Worm (Caenorhabditis elegans) whole organism, L3 larva: ENCODE data around the gene R02F2.9.

Experiments
- ama-1 ChIP-seq: fragments of 150-350 bp; optimal IDR thresholded peaks from 2 replicates; lab custom pipeline; 2018
- jun-1 ChIP-seq: fragments of 150-350 bp; optimal IDR thresholded peaks from 2 replicates; lab custom pipeline; 2014; ENCODE audit warnings: missing biosample characterization, missing genetic modification reagents, missing genetic modification characterization
- lin-15B ChIP-seq: fragments of 150-350 bp; optimal IDR thresholded peaks from 2 replicates; lab custom pipeline; 2014; ENCODE audit warnings: missing biosample characterization, missing genetic modification characterization
- lsy-12 ChIP-seq: sonication (generic microtip); optimal IDR thresholded peaks from 2 replicates; lab custom pipeline; 2016; ENCODE audit warnings: mild to moderate bottlenecking, missing genetic modification characterization, missing compliant biosample characterization
- mdl-1 ChIP-seq: fragments of 150-350 bp; optimal IDR thresholded peaks from 2 replicates; lab custom pipeline; 2014; ENCODE audit warnings: missing biosample characterization, missing genetic modification characterization
- pha-4 ChIP-seq: fragments of 150-350 bp; optimal IDR thresholded peaks from 2 replicates; lab custom pipeline; 2014; ENCODE audit warnings: missing biosample characterization, missing genetic modification reagents, missing genetic modification characterization
- pqm-1 ChIP-seq: fragments of 150-350 bp; optimal IDR thresholded peaks from 2 replicates; lab custom pipeline; 2017; ENCODE audit warnings: missing biosample characterization, missing genetic modification characterization, inconsistent platforms
- sea-2 ChIP-seq: fragments of 150-350 bp; sonication (generic microtip); optimal IDR thresholded peaks from 4 replicates; lab custom pipeline; 2014; ENCODE audit warnings: missing biosample characterization, missing genetic modification reagents, missing genetic modification characterization
- snpc-4 ChIP-seq: fragments of 150-350 bp; optimal IDR thresholded peaks from 2 replicates; lab custom pipeline; 2014; ENCODE audit warnings: missing biosample characterization, missing genetic modification characterization
- tbx-2 ChIP-seq: sonication (generic microtip); optimal IDR thresholded peaks from 2 replicates; lab custom pipeline; 2016; ENCODE audit warnings: mild to moderate bottlenecking, missing genetic modification characterization, missing compliant biosample characterization

DNA sequence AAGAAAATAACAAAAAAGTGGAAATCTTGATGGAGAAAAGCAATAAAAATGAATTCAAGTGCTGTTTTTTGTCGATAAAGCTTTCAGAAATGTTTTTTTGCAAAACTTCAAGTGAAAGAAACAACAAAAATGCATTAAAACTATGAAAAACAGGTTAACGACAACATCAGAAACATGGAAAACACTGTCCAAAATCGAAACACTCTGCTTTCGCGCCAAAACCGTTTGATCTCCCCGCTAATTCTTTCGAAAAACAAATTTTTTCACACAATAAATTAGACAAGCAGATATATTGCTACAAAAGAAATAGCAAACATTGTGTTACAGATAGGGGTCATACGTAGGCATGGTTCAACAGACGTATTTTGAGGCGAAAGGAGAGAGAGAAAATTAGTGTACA lies 42.8 kb downstream of the R02F2.9 start:
- TF ChIP-seq pqm-1 (tag; lab: Kevin White, UChicago) = no peak
- no peak for TF ChIP-seq sea-2 (GFP tag; lab: Kevin White, UChicago)
- TF ChIP-seq pha-4 (tag; lab: Kevin White, UChicago) = no peak
- TF ChIP-seq lin-15B (tag; lab: Kevin White, UChicago) = no peak
- TF ChIP-seq jun-1 = no peak
- TF ChIP-seq lsy-12 = no peak
- no peak for TF ChIP-seq snpc-4 (tag; lab: Kevin White, UChicago)
- TF ChIP-seq mdl-1 (tag; lab: Kevin White, UChicago) = no peak
- no peak for TF ChIP-seq tbx-2 (tag; lab: Kevin White, UChicago)
- no peak for TF ChIP-seq ama-1 (lab: Kevin White, UChicago)
